Worm (Caenorhabditis elegans) whole organism, young adult: Measurements from ENCODE around the gene cut-2.

Experiments used
- B0261.1 ChIP-seq: sonication (generic microtip); optimal IDR thresholded peaks from 2 replicates; lab custom pipeline; 2016; ENCODE audit warnings: mild to moderate bottlenecking, missing genetic modification characterization, moderate library complexity, missing compliant biosample characterization
- F33H1.4 ChIP-seq: fragments of 200-800 bp; sonication (Bioruptor generic); IDR thresholded peaks from 2 replicates; pipeline ENCODE4 v1.3.6; 2022; ENCODE audit warnings: missing genetic modification reagents, missing genetic modification characterization, missing compliant biosample characterization
- F49E8.2 ChIP-seq: sonication (generic microtip); optimal IDR thresholded peaks from 3 replicates; lab custom pipeline; 2017; ENCODE audit warnings: missing genetic modification characterization, mild to moderate bottlenecking, missing compliant biosample characterization, antibody characterized with exemption, moderate library complexity; ENCODE audit not compliant: insufficient read depth
- F52B5.7 ChIP-seq: sonication (generic microtip); optimal IDR thresholded peaks from 2 replicates; lab custom pipeline; 2016; ENCODE audit warnings: mild to moderate bottlenecking, missing genetic modification characterization, missing compliant biosample characterization
- ama-1 ChIP-seq, 3 experiments: fragments of 150-350 bp in 1 of 3; sonication (generic microtip) in 2 of 3; optimal IDR thresholded peaks; 2 replicates each; lab custom pipeline; 2014 to 2018; ENCODE audit warnings: missing biosample characterization in 2 of 3, missing genetic modification characterization in 2 of 3, missing genetic modification reagents in 2 of 3
- ceh-100 ChIP-seq: fragments of 200-800 bp; sonication (Bioruptor generic); IDR thresholded peaks from 2 replicates; pipeline ENCODE4 v1.3.6; 2022; ENCODE audit warnings: missing genetic modification reagents, missing genetic modification characterization, missing compliant biosample characterization
- ceh-91 ChIP-seq: fragments of 200-800 bp; sonication (Bioruptor generic); IDR thresholded peaks from 2 replicates; pipeline ENCODE4 v1.3.6; 2022; ENCODE audit warnings: missing genetic modification reagents, missing genetic modification characterization, missing compliant biosample characterization
- efl-1 ChIP-seq: fragments of 150-350 bp; optimal IDR thresholded peaks from 2 replicates; lab custom pipeline; 2014; ENCODE audit warnings: missing biosample characterization, missing genetic modification reagents, missing genetic modification characterization
- let-607 ChIP-seq, 2 experiments: fragments of 200-800 bp in 1 of 2; sonication (Bioruptor generic) in 1 of 2; sonication (generic microtip) in 1 of 2; optimal IDR thresholded peaks; 2 replicates each; lab custom pipeline; 2016 to 2018; ENCODE audit warnings: mild to moderate bottlenecking in 2 of 2, missing compliant biosample characterization in 2 of 2, missing genetic modification characterization in 2 of 2, moderate library complexity in 2 of 2, missing genotype in 1 of 2
- lin-35 ChIP-seq, 3 experiments: fragments of 150-350 bp in 2 of 3; sonication (generic microtip) in 1 of 3; optimal IDR thresholded peaks; 2 replicates each; lab custom pipeline; 2014 to 2018; ENCODE audit warnings: missing biosample characterization in 3 of 3, missing genetic modification characterization in 3 of 3, missing genetic modification reagents in 3 of 3
- lsl-1 ChIP-seq: fragments of 200-800 bp; sonication (Bioruptor generic); optimal IDR thresholded peaks from 2 replicates; lab custom pipeline; 2018; ENCODE audit warnings: mild to moderate bottlenecking, missing genetic modification characterization, moderate library complexity, missing compliant biosample characterization
- repo-1 ChIP-seq: sonication (generic microtip); optimal IDR thresholded peaks from 2 replicates; lab custom pipeline; 2017; ENCODE audit warnings: mild to moderate bottlenecking, missing genetic modification characterization, missing compliant biosample characterization
- unc-130 ChIP-seq: sonication (generic microtip); optimal IDR thresholded peaks from 2 replicates; lab custom pipeline; 2016; ENCODE audit warnings: missing genetic modification reagents, missing genetic modification characterization, missing compliant biosample characterization
- unc-62 ChIP-seq: fragments of 150-350 bp; optimal IDR thresholded peaks from 2 replicates; lab custom pipeline; 2014; ENCODE audit warnings: missing biosample characterization, missing genetic modification reagents, missing genetic modification characterization

DNA sequence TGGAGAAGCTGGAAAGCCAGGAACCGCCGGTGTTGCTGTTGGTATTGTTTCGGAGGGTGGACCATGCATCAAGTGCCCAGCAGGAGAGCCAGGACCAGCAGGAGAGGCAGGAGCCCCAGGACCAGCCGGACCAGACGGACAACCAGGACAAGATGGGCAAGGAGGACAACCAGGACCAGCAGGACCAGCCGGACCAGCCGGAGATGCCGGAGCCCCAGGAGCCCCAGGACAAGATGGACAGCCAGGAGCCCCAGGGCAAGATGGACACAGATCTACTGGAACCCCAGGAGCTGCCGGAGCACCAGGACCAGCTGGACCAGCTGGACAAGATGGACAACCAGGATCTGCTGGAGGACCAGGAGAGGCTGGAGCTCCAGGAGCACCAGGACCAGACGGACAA is 28.1 kb downstream of the cut-2 start:
- TF ChIP-seq efl-1 (GFP tag; lab: Kevin White, UChicago) (no peak), unc-62 (GFP tag; lab: Kevin White, UChicago) (no peak), lin-35 (GFP tag; optimal IDR thresholded peaks at IDR 0.05; lab: Kevin White, UChicago) (no peak), lsl-1 (GFP tag; lab: Kevin White, UChicago) (no peak), ceh-100 (GFP tag; lab: Robert Waterston, UW) (no peak), ceh-91 (no peak), F52B5.7 (tag; lab: Kevin White, UChicago) (no peak), repo-1 (tag; lab: Kevin White, UChicago) (no peak), F49E8.2 (tag; lab: Kevin White, UChicago) (no peak), let-607 (tag; optimal IDR thresholded peaks at IDR 0.05; lab: Kevin White, UChicago) (no peak), unc-130 (GFP tag; lab: Kevin White, UChicago) (no peak), B0261.1 (tag; lab: Kevin White, UChicago) (no peak), F33H1.4 (no peak), ama-1 (optimal IDR thresholded peaks at IDR 0.05; lab: Kevin White, UChicago) (no peak), ama-1 (GFP tag; optimal IDR thresholded peaks at IDR 0.05; lab: Kevin White, UChicago) (no peak)
